Fruit fly (Drosophila melanogaster): ENCODE measurements around the gene stwl.

Gene stwl

dm6 chr3L:14356507-14357291 lies 53.0 kb downstream of the stwl start:
- peak; percentile 47 for TF ChIP-seq psq (GFP tag; optimal IDR thresholded peaks at IDR 0.05)
- no peak for TF ChIP-seq Hr78 (GFP tag; optimal IDR thresholded peaks at IDR 0.05)

dm6 chr3L:14354285-14355092 lies 55.2 kb downstream of the stwl start:
- TF ChIP-seq Abd-B (GFP tag; optimal IDR thresholded peaks at IDR 0.05) (no peak), Rel (GFP tag; optimal IDR thresholded peaks at IDR 0.05) (no peak), Rel (tag; optimal IDR thresholded peaks at IDR 0.05) (peak; percentile 2)

- peak; percentile 52 for TF ChIP-seq psq (GFP tag; optimal IDR thresholded peaks at IDR 0.05)
- peak; percentile 59 for TF ChIP-seq OdsH (GFP tag; optimal IDR thresholded peaks at IDR 0.05)
- TF ChIP-seq brk (GFP tag; optimal IDR thresholded peaks at IDR 0.05) = peak; percentile 7
- TF ChIP-seq jim (GFP tag; optimal IDR thresholded peaks at IDR 0.05) = no peak
- peak in 1 of 2 experiments; percentile 55 for TF ChIP-seq foxo (GFP tag; optimal IDR thresholded peaks at IDR 0.05)
- peak; percentile 16 for TF ChIP-seq tai (GFP tag; optimal IDR thresholded peaks at IDR 0.05)
- TF ChIP-seq ey (GFP tag; optimal IDR thresholded peaks at IDR 0.05) = peak; percentile 34
- TF ChIP-seq lola (GFP tag; optimal IDR thresholded peaks at IDR 0.05) = no peak
- peak; percentile 58 for TF ChIP-seq Sp1 (GFP tag; optimal IDR thresholded peaks at IDR 0.05)
- TF ChIP-seq CrebA (GFP tag; optimal IDR thresholded peaks at IDR 0.05; ENCODE audit: borderline replicate concordance) = no peak
- peak; percentile 28 for TF ChIP-seq HLH106 (tag; optimal IDR thresholded peaks at IDR 0.05)
- peak; percentile 23 for TF ChIP-seq woc (GFP tag; optimal IDR thresholded peaks at IDR 0.05)
- TF ChIP-seq h (GFP tag; optimal IDR thresholded peaks at IDR 0.05) = peak; percentile 51
- no peak for TF ChIP-seq Hr83 (GFP tag; optimal IDR thresholded peaks at IDR 0.05; ENCODE audit: poor library complexity, severe bottlenecking)
- TF ChIP-seq fru (GFP tag; optimal IDR thresholded peaks at IDR 0.05) = peak; percentile 53
- TF ChIP-seq rgr (GFP tag; optimal IDR thresholded peaks at IDR 0.05) = peak; percentile 47
These were observed 56.6 kb downstream of the stwl start for dm6 chr3L:14353161-14353560.

All from whole organism, wandering third instar larva.